Worm (Caenorhabditis elegans) whole organism, L4 larva: Measurements from ENCODE around the gene F58H1.6.

Source experiments
- ZK546.5 ChIP-seq, 2 experiments: sonication (generic microtip); optimal IDR thresholded peaks; 2 replicates each; lab custom pipeline; 2017; ENCODE audit warnings: missing biosample characterization in 2 of 2, missing genetic modification characterization in 2 of 2
- ceh-62 ChIP-seq: sonication (generic microtip); optimal IDR thresholded peaks from 2 replicates; lab custom pipeline; 2017; ENCODE audit warnings: missing biosample characterization, missing genetic modification characterization
- lim-7 ChIP-seq: fragments of 200-800 bp; sonication (Bioruptor generic); IDR thresholded peaks from 2 replicates; pipeline ENCODE4 v1.3.6; 2022; ENCODE audit warnings: missing genetic modification characterization, missing compliant biosample characterization
- mes-2 ChIP-seq: sonication (generic microtip); optimal IDR thresholded peaks from 2 replicates; lab custom pipeline; 2016; ENCODE audit warnings: missing genotype, mild to moderate bottlenecking, missing genetic modification characterization, missing compliant biosample characterization; ENCODE audit not compliant: poor library complexity, severe bottlenecking
- pha-4 ChIP-seq, 2 experiments: fragments of 150-350 bp in 1 of 2; fragments of 200-800 bp in 1 of 2; sonication (Bioruptor generic) in 1 of 2; IDR thresholded peaks in 1 of 2; optimal IDR thresholded peaks in 1 of 2; 2 replicates each; pipeline versions ENCODE4 v1.3.6 to Lab custom; 2014 to 2022; ENCODE audit warnings: missing genetic modification characterization in 2 of 2, missing genetic modification reagents in 2 of 2, missing biosample characterization in 1 of 2, missing compliant biosample characterization in 1 of 2
- php-3 ChIP-seq: fragments of 200-800 bp; sonication (Bioruptor generic); IDR thresholded peaks from 2 replicates; pipeline ENCODE4 v1.3.6; 2022; ENCODE audit warnings: missing genetic modification reagents, missing genetic modification characterization, missing compliant biosample characterization
- pqm-1 ChIP-seq: sonication (generic microtip); optimal IDR thresholded peaks from 2 replicates; lab custom pipeline; 2017; ENCODE audit warnings: missing biosample characterization, missing genetic modification characterization
- rbr-2 ChIP-seq: sonication (generic microtip); optimal IDR thresholded peaks from 2 replicates; lab custom pipeline; 2016; ENCODE audit warnings: missing genotype, missing genetic modification characterization, missing compliant biosample characterization
- unc-62 ChIP-seq, 3 experiments: fragments of 150-350 bp in 1 of 3; sonication (generic microtip); optimal IDR thresholded peaks in 2 of 3; peaks in 1 of 3; 1 replicate in 1 of 3; 2 replicates in 2 of 3; lab custom pipeline; 2014 to 2017; ENCODE audit warnings: missing biosample characterization in 3 of 3, missing genetic modification characterization in 3 of 3, missing genetic modification reagents in 3 of 3, missing genotype in 1 of 3

DNA sequence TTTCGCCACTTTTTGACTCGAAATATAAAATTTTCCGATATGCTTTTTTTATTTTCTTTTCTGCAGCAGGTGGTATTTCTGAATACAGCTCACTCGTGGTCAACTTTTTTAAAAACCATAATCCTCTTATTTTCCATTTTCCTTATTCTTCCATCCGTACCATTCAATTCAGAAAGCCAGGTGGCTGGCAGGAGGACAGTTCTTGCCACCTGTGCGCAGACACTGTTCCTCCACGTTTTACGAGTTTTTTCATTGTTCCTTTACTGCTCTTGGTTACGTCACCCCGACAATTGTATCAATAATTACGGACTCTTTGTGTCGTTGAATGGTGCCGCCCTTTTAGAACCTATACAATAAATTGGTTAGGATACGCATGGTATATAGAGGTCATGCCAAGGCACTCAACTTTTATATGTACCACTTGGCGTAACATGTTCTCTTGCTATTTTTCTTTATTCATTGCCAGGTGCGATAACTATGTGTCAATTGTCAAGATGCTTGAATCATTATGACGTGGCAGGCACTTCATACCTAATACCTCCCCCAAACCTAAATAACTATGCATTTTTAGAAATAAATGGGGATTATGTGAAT, 10.5 kb downstream of the F58H1.6 start:
- TF ChIP-seq php-3 (GFP tag; lab: Robert Waterston, UW): no peak
- TF ChIP-seq ceh-62: no peak
- TF ChIP-seq mes-2: no peak
- TF ChIP-seq unc-62 (GFP tag; optimal IDR thresholded peaks at IDR 0.05 in 1 of 2; lab: Kevin White, UChicago): no peak
- TF ChIP-seq unc-62 (tag; optimal IDR thresholded peaks at IDR 0.05; lab: Kevin White, UChicago): no peak
- no peak for TF ChIP-seq pha-4 (GFP tag; IDR thresholded peaks at IDR 0.05; lab: Robert Waterston, UW)
- no peak for TF ChIP-seq pha-4 (tag; optimal IDR thresholded peaks at IDR 0.05; lab: Kevin White, UChicago)
- no peak for TF ChIP-seq ZK546.5 (tag; optimal IDR thresholded peaks at IDR 0.05; lab: Kevin White, UChicago)
- no peak for TF ChIP-seq lim-7
- TF ChIP-seq pqm-1 (tag; lab: Kevin White, UChicago): no peak
- no peak for TF ChIP-seq rbr-2 (tag; lab: Kevin White, UChicago)
